Worm (Caenorhabditis elegans): ENCODE measurements around the gene plpr-1.
A peak's percentile ranks its signal among the peaks of the same experiment; 100 is the strongest.

The plpr-1 gene

ce11 chrII:11205783-11206182 lies 16.3 kb upstream of the plpr-1 start:
- TF ChIP-seq him-1 (tag; optimal IDR thresholded peaks at IDR 0.05) (no peak), W03F9.2 (tag; optimal IDR thresholded peaks at IDR 0.05) (no peak), dao-5 (tag; optimal IDR thresholded peaks at IDR 0.05) (no peak)

DNA sequence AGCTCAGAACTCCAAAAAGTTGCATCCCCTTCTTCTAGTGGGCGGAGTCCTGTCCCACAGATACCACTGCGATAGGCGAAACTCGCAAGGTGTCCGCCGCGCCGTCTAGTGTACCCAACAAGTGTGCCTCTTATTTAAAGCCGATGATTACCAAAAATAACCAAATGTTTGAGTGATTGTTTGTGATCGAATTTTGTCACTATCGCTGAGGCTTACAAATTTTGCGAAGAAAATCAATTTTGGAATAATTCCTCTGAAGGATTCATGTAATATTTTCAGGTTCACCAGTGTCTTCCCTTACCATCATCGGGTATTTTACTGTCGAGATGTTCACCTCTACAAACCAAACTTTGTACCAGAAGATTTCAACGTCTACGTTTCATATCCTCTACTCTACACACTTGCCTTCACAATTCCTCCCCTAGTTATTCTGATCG lies 2.0 kb downstream of the plpr-1 start:
- peak; percentile 28 for TF ChIP-seq him-1 (tag; optimal IDR thresholded peaks at IDR 0.05)
- TF ChIP-seq dao-5 (tag; optimal IDR thresholded peaks at IDR 0.05), result no peak
- peak; percentile 60 for TF ChIP-seq W03F9.2 (tag; optimal IDR thresholded peaks at IDR 0.05)

DNA sequence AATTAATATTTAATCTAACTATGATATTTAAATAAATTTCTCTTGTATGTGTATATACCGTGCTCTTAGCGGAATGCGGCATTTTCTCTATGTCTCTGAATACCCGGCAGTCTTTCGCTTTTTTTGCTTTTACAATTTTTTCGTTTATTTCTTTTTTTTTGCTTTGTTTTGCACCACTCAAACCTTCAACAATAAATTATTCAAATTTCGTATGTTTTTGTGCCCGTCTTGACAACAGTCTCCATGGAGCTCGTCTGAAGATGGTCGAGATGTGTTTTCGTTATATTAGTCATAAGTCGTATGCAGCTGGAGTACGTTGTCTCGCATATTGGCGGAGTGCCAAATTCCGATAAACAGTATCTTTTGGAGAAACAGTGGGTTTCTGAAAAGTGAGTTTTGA lies 4.3 kb downstream of the plpr-1 start, which contains the start of gene T06D8.2:
TSS of gene T06D8.2 (plus strand) at position 301 of the 400 bp plus-strand sequence.
- no peak for TF ChIP-seq him-1 (tag; optimal IDR thresholded peaks at IDR 0.05)
- no peak for TF ChIP-seq dao-5 (tag; optimal IDR thresholded peaks at IDR 0.05)
- no peak for TF ChIP-seq W03F9.2 (tag; optimal IDR thresholded peaks at IDR 0.05)

ce11 chrII:11234751-11235150 lies 12.6 kb downstream of the plpr-1 start, which contains the start of gene cox-15:
Gene cox-15 (minus strand): TSS chrII:11234952.
- TF ChIP-seq dao-5 (tag; optimal IDR thresholded peaks at IDR 0.05) (no peak), him-1 (tag; optimal IDR thresholded peaks at IDR 0.05) (no peak), W03F9.2 (tag; optimal IDR thresholded peaks at IDR 0.05) (no peak)

ce11 chrII:11236274-11236673 lies 14.2 kb downstream of the plpr-1 start, which contains the start of gene cchl-1:
Gene cchl-1 (minus strand): TSS chrII:11236387.
- TF ChIP-seq W03F9.2 (tag; optimal IDR thresholded peaks at IDR 0.05) (no peak), him-1 (tag; optimal IDR thresholded peaks at IDR 0.05) (no peak), dao-5 (tag; optimal IDR thresholded peaks at IDR 0.05) (no peak)

ce11 chrII:11237099-11237498 lies 15.0 kb downstream of the plpr-1 start, which contains the start of gene fndc-1:
Gene fndc-1 (minus strand): TSS chrII:11237325.
- TF ChIP-seq dao-5 (tag; optimal IDR thresholded peaks at IDR 0.05) (no peak), him-1 (tag; optimal IDR thresholded peaks at IDR 0.05) (no peak), W03F9.2 (tag; optimal IDR thresholded peaks at IDR 0.05) (no peak)

DNA sequence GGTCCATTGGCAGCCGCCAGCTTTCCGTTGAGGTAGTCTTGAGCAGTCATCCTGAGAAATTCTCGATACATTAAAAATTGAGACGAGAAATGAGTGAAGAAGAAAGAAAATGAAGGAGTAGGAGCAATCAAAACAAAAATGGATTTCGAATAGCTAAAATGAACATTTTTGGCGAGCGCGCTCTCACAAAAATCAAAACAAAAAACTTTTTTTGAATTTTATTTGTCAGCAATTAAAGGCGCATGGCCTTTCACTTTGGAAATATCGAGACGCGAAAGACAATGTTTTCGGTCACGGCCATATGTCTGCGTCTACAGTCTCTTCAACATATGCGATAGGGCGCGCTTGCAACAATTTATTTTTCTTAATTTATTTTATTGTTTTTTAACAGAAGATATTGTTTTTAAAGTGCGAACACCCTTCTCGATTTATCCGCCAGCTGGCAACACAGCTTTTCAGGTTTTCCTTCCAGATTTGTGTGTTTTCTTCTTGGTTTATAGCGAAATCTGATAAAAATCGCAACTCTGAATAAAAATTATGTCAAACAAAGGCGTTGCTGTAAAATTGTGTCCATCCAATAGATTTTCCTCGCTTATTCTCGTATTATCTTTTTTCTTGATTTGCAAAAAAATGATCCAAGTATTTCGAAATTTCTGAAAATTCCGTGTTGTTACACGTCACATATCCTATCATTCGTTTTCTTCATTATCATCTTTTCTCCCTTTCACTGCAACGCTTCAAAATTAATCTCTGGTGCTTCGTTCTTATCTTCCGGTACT lies 17.0 kb downstream of the plpr-1 start, which contains the start of the genes rpn-9 and T06D8.9:
TSS of gene rpn-9 (minus strand) at position 51 of the 779 bp plus-strand sequence.
TSS of gene T06D8.9 (plus strand) at position 729 of the 779 bp plus-strand sequence.
- TF ChIP-seq W03F9.2 (tag; optimal IDR thresholded peaks at IDR 0.05) (peak; percentile 95), him-1 (tag; optimal IDR thresholded peaks at IDR 0.05) (no peak), dao-5 (tag; optimal IDR thresholded peaks at IDR 0.05) (no peak)

DNA sequence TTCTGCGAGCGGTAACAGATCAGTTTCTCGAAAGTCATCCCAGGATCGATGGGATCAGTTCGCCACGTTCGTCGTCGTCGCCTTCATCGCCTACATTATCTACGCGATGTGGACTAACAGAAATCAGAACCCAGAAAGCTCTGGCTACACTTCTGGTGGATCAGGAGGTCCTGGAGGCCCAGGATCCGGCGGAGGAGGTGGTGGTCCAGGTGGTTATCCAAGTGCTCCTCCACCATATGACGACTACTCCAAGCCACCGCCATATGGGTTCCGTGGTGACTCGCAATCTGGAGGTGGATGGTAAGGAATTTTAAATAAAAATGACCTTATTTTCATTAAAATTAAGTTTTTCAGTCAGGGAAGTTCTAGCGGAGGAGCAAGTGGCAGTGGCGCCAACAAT lies 18.1 kb downstream of the plpr-1 start:
- TF ChIP-seq him-1 (tag; optimal IDR thresholded peaks at IDR 0.05) (no peak), dao-5 (tag; optimal IDR thresholded peaks at IDR 0.05) (no peak), W03F9.2 (tag; optimal IDR thresholded peaks at IDR 0.05) (no peak)

- TF ChIP-seq him-1 (tag; optimal IDR thresholded peaks at IDR 0.05) (no peak), W03F9.2 (tag; optimal IDR thresholded peaks at IDR 0.05) (no peak), dao-5 (tag; optimal IDR thresholded peaks at IDR 0.05) (no peak)
Measured at ce11 chrII:11240963-11241362, 18.9 kb downstream of the plpr-1 start.

DNA sequence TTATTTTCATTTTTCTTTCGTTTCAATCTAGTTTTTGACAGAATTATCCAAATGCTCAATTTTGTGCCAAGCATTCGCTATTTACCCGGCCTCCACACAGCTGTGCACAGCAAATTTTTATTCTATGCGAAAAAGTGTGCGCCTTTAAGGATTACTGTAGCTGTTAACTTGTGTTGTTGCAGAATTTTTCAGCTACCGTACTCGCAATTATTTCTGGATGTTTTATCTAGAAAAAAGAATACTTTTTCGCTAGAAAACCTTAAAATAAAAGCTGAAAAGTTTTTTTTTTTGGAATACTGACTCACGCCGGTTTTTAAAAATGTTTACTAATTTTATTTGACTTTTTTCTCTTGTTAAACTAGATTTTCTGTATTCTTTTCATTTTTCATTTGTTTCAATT lies 19.4 kb downstream of the plpr-1 start:
- TF ChIP-seq dao-5 (tag; optimal IDR thresholded peaks at IDR 0.05) (no peak), W03F9.2 (tag; optimal IDR thresholded peaks at IDR 0.05) (no peak), him-1 (tag; optimal IDR thresholded peaks at IDR 0.05) (no peak)

DNA sequence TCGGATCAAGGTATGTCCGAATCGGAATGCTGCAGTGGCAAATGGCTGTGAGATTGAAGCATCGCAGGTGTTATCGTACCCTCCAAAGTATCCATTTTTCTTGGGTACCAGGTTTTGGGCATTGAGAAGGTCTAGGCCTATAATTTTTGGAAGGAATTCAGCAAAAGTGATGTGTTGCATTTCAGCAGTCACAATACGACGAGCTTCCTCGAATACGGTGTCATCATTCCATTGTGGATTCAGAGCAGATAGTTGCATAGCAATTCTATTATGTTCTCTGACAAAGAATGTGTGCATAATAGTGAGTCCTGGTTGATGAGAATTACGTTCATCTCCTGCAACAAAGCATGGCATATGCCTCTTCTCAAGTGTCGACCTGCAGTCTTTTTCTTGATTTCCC lies 20.8 kb downstream of the plpr-1 start:
- TF ChIP-seq him-1 (tag; optimal IDR thresholded peaks at IDR 0.05) (no peak), dao-5 (tag; optimal IDR thresholded peaks at IDR 0.05) (no peak), W03F9.2 (tag; optimal IDR thresholded peaks at IDR 0.05) (no peak)

DNA sequence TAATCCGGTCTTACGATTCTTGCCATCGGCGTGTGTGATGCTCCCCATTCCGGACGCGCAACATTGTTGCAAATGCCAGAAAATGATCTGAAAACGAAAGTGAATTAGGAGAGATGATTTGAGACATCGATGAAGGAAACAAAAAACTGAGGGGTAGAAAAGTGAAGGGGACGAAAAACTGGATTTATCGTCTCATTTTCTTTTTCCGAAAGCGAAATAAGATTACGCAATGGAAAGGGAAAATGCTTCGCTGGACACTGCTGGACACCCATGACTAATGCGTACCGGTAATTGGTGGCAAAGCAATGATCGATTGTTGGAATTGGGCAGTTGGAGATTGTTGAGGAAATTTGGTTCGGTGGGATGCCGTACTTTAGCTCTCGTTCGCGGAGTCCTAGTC lies 24.4 kb downstream of the plpr-1 start:
- TF ChIP-seq him-1 (tag; optimal IDR thresholded peaks at IDR 0.05), result no peak
- TF ChIP-seq dao-5 (tag; optimal IDR thresholded peaks at IDR 0.05), result no peak
- no peak for TF ChIP-seq W03F9.2 (tag; optimal IDR thresholded peaks at IDR 0.05)

DNA sequence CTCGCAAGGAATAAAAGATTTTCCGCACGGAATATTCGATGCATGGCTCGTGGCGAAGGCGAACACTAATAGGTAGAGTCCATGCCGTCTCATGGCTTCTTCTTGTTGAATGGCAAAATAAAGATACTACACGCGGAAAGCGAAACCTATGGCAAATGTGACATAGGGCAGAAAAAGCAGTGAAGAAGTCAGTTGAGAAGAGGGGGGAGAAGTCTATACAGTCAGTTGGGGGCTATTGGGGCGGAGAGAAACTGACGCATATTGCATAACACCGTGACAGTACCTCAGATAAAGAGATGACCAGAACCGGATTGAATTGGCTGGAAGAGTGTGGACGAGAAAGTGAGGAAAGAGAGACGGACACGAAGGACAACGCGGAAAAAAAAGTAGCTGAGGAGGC lies 25.3 kb downstream of the plpr-1 start, which contains the start of gene T06D8.10:
TSS of gene T06D8.10 (minus strand) at position 101 of the 400 bp plus-strand sequence.
- TF ChIP-seq dao-5 (tag; optimal IDR thresholded peaks at IDR 0.05) (no peak), W03F9.2 (tag; optimal IDR thresholded peaks at IDR 0.05) (no peak), him-1 (tag; optimal IDR thresholded peaks at IDR 0.05) (no peak)

- TF ChIP-seq him-1 (tag; optimal IDR thresholded peaks at IDR 0.05), result no peak
- TF ChIP-seq dao-5 (tag; optimal IDR thresholded peaks at IDR 0.05), result no peak
- TF ChIP-seq W03F9.2 (tag; optimal IDR thresholded peaks at IDR 0.05), result no peak
Measured at ce11 chrII:11255536-11255935, 33.4 kb downstream of the plpr-1 start, which contains the start of gene T05B9.2. Gene T05B9.2 (plus strand): TSS chrII:11255836.
